Fruit fly (Drosophila melanogaster): Measurements from ENCODE around the gene CG14052.

dm6 chrX:2223454-2223853 is at the start of gene CG14052:
- no peak for TF ChIP-seq CG7101 (tag; optimal IDR thresholded peaks at IDR 0.05)
- no peak for TF ChIP-seq CG12768 (GFP tag; optimal IDR thresholded peaks at IDR 0.05)
- no peak for TF ChIP-seq CG14711 (tag; optimal IDR thresholded peaks at IDR 0.05)
- TF ChIP-seq CG33017 (tag; optimal IDR thresholded peaks at IDR 0.05), result no peak
- no peak for TF ChIP-seq Clk (GFP tag; optimal IDR thresholded peaks at IDR 0.05)
- TF ChIP-seq pad (GFP tag; optimal IDR thresholded peaks at IDR 0.05), result no peak
- TF ChIP-seq CG7045 (GFP tag; optimal IDR thresholded peaks at IDR 0.05), result no peak
- no peak for TF ChIP-seq tj (GFP tag; optimal IDR thresholded peaks at IDR 0.05)
- no peak for TF ChIP-seq ovo (GFP tag; optimal IDR thresholded peaks at IDR 0.05)
- no peak for TF ChIP-seq kay (GFP tag; ENCODE audit: borderline replicate concordance)
- TF ChIP-seq cnc (optimal IDR thresholded peaks at IDR 0.05), result no peak
- TF ChIP-seq cic (GFP tag; optimal IDR thresholded peaks at IDR 0.05), result no peak

Data from whole organism, adult.